Worm (Caenorhabditis elegans) whole organism, L4 larva: ENCODE results near the gene nhl-2.

Experiments used
- dmd-6 ChIP-seq: fragments of 200-800 bp; sonication (Bioruptor generic); IDR thresholded peaks from 2 replicates; pipeline ENCODE4 v1.3.6; 2022; ENCODE audit warnings: missing genetic modification reagents, missing genetic modification characterization, missing compliant biosample characterization
- lim-7 ChIP-seq: fragments of 200-800 bp; sonication (Bioruptor generic); IDR thresholded peaks from 2 replicates; pipeline ENCODE4 v1.3.6; 2022; ENCODE audit warnings: missing genetic modification characterization, missing compliant biosample characterization
- nhr-11 ChIP-seq: fragments of 150-350 bp; optimal IDR thresholded peaks from 2 replicates; lab custom pipeline; 2014; ENCODE audit warnings: missing biosample characterization, missing genetic modification characterization
- nhr-237 ChIP-seq: sonication (generic microtip); optimal IDR thresholded peaks from 2 replicates; lab custom pipeline; 2017; ENCODE audit warnings: missing biosample characterization, missing genetic modification characterization
- skn-1 ChIP-seq: fragments of 150-350 bp; optimal IDR thresholded peaks from 2 replicates; lab custom pipeline; 2014; ENCODE audit warnings: missing biosample characterization, missing genetic modification characterization
- zag-1 ChIP-seq: fragments of 150-350 bp; optimal IDR thresholded peaks from 2 replicates; lab custom pipeline; 2014; ENCODE audit warnings: missing biosample characterization, missing genetic modification characterization

DNA sequence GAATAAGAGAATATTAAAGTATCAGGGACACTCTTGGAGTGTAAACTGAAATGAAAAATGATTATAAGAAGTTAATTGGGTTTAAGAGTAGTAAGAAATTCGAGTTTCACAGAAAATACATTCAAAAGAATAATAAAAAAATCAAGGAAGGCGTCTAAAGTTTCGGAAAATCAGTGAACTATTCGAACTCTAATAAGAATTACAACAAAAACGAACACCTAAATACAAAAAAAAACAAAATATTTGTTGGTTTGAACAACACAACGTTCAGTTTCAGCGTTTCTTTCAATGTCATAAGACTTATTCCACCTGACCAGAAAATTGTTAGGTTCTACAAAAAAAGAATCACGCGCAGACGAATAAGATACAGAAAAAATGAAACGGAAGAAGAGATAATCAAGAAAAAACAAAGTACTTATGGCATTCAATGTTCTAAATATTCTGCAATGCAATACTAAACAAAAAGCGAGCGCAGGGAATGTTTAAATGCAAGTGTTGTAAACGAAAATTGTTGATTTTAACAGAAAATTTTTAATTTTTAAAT, at the start of gene nhl-2:
- TF ChIP-seq lim-7 (GFP tag; lab: Robert Waterston, UW) (no peak), nhr-237 (tag; lab: Kevin White, UChicago) (no peak), skn-1 (tag; lab: Kevin White, UChicago) (no peak), zag-1 (tag; lab: Kevin White, UChicago) (no peak), dmd-6 (GFP tag; lab: Robert Waterston, UW) (peak; percentile 5; the same call in 1 of the 2 replicates), nhr-11 (tag; lab: Kevin White, UChicago) (no peak)
